Worm (Caenorhabditis elegans): ENCODE measurements around the gene H03E18.1.

DNA sequence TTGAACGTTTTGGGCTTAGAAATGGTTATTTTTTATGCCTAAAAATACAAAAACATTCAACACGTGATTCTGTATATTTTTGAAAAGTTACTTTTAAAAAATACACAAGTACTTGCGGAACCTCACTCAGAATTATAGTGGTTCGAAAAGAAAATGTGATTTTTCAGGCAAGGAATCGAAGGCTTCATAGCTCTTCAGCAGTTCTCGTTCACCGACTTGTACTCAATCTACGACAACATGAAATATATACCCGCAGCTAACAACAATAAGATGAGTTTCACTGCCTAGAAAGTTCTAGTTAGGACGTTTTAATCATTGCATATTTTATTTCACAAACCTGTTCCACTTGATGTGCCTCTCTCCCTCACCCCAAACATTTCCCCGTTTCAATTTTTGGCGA, 54.9 kb downstream of the H03E18.1 start:
- TF ChIP-seq snpc-4 (tag; optimal IDR thresholded peaks at IDR 0.05) (no peak), crh-2 (tag; optimal IDR thresholded peaks at IDR 0.05) (no peak), fos-1 (tag; optimal IDR thresholded peaks at IDR 0.05) (no peak), ama-1 (optimal IDR thresholded peaks at IDR 0.05) (no peak)
